Worm (Caenorhabditis elegans) whole organism, L4 larva: ENCODE measurements around the gene srlf-2.

ENCODE experiments used
- F49E8.2 ChIP-seq: sonication (generic microtip); optimal IDR thresholded peaks from 2 replicates; lab custom pipeline; 2016; ENCODE audit warnings: missing compliant biosample characterization, mild to moderate bottlenecking, missing genetic modification characterization, borderline replicate concordance
- T26A8.4 ChIP-seq: fragments of 200-800 bp; sonication (Bioruptor generic); IDR thresholded peaks from 2 replicates; pipeline ENCODE4 v1.3.6; 2022; ENCODE audit warnings: missing genetic modification characterization, missing compliant biosample characterization
- ZK546.5 ChIP-seq, 2 experiments: sonication (generic microtip); optimal IDR thresholded peaks; 2 replicates each; lab custom pipeline; 2017; ENCODE audit warnings: missing biosample characterization in 2 of 2, missing genetic modification characterization in 2 of 2
- aha-1 ChIP-seq: fragments of 150-350 bp; peaks from one replicate; lab custom pipeline; 2014; ENCODE audit warnings: missing biosample characterization, missing genetic modification characterization
- ceh-28 ChIP-seq: fragments of 150-350 bp; optimal IDR thresholded peaks from 2 replicates; lab custom pipeline; 2014; ENCODE audit warnings: missing biosample characterization, missing genetic modification reagents, missing genetic modification characterization
- dpl-1 ChIP-seq: fragments of 150-350 bp; optimal IDR thresholded peaks from 2 replicates; lab custom pipeline; 2014; ENCODE audit warnings: missing biosample characterization, missing genetic modification reagents, missing genetic modification characterization
- hif-1 ChIP-seq, 2 experiments: sonication (generic microtip); optimal IDR thresholded peaks; 2 replicates each; lab custom pipeline; 2016 to 2017; ENCODE audit warnings: missing compliant biosample characterization in 2 of 2, missing genetic modification characterization in 2 of 2, missing genetic modification reagents in 2 of 2, missing genotype in 2 of 2, mild to moderate bottlenecking in 1 of 2
- lin-39 ChIP-seq: fragments of 150-350 bp; optimal IDR thresholded peaks from 2 replicates; lab custom pipeline; 2014; ENCODE audit warnings: missing biosample characterization, missing genetic modification reagents, missing genetic modification characterization
- nhr-11 ChIP-seq: fragments of 150-350 bp; optimal IDR thresholded peaks from 2 replicates; lab custom pipeline; 2014; ENCODE audit warnings: missing biosample characterization, missing genetic modification characterization
- nhr-237 ChIP-seq: sonication (generic microtip); optimal IDR thresholded peaks from 2 replicates; lab custom pipeline; 2017; ENCODE audit warnings: missing biosample characterization, missing genetic modification characterization
- pha-4 ChIP-seq, 2 experiments: fragments of 150-350 bp in 1 of 2; fragments of 200-800 bp in 1 of 2; sonication (Bioruptor generic) in 1 of 2; IDR thresholded peaks in 1 of 2; optimal IDR thresholded peaks in 1 of 2; 2 replicates each; pipeline versions ENCODE4 v1.3.6 to Lab custom; 2014 to 2022; ENCODE audit warnings: missing genetic modification characterization in 2 of 2, missing genetic modification reagents in 2 of 2, missing biosample characterization in 1 of 2, missing compliant biosample characterization in 1 of 2
- tag-97 ChIP-seq: fragments of 200-800 bp; sonication (Bioruptor generic); IDR thresholded peaks from 2 replicates; pipeline ENCODE4 v1.3.6; 2022; ENCODE audit warnings: missing genetic modification characterization, missing compliant biosample characterization

DNA sequence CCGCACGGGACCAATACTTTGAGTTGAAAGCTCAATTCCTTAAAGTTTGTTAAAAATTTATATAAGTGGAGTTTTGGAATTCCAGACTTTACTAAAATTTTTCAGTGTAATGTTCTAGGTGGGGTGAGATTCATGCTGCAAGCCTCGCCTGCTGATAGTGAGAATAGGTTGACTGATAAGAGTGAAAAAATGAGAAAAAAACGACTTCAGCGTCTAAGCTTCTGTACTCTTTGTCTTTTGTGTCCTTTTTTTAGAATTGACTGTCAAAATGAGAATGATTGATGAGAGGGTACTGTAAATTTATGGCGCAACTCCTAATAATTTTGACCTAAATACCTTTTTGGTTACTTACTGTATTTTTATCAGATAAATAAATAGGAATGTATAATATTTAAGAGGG lies 44.2 kb downstream of the srlf-2 start:
- TF ChIP-seq ceh-28 (tag; lab: Kevin White, UChicago) (no peak), T26A8.4 (no peak), dpl-1 (GFP tag; lab: Kevin White, UChicago) (no peak), aha-1 (tag; lab: Kevin White, UChicago) (no peak), ZK546.5 (tag; optimal IDR thresholded peaks at IDR 0.05; lab: Kevin White, UChicago) (no peak), tag-97 (GFP tag; lab: Robert Waterston, UW) (no peak), lin-39 (tag; lab: Kevin White, UChicago) (no peak), nhr-11 (tag; lab: Kevin White, UChicago) (no peak), hif-1 (tag; optimal IDR thresholded peaks at IDR 0.05; lab: Kevin White, UChicago) (no peak), pha-4 (GFP tag; IDR thresholded peaks at IDR 0.05; lab: Robert Waterston, UW) (no peak), pha-4 (tag; optimal IDR thresholded peaks at IDR 0.05; lab: Kevin White, UChicago) (no peak), F49E8.2 (tag; lab: Kevin White, UChicago) (no peak), nhr-237 (no peak)
